Fruit fly (Drosophila melanogaster) whole organism, adult: ENCODE results near the gene Cont.

Experiments used
- CG11617 ChIP-seq: fragments of 200-800 bp; sonication (Bioruptor generic); optimal IDR thresholded peaks from 2 replicates; lab custom pipeline; 2017; ENCODE audit warnings: mild to moderate bottlenecking, missing biosample characterization, missing genetic modification reagents, missing genetic modification characterization
- CG12768 ChIP-seq: fragments of 200-800 bp; sonication (Bioruptor generic); optimal IDR thresholded peaks from 2 replicates; lab custom pipeline; 2017; ENCODE audit warnings: missing biosample characterization, missing genetic modification characterization, mild to moderate bottlenecking, moderate library complexity, missing genetic modification reagents
- CG14711 ChIP-seq: fragments of 200-800 bp; sonication (Bioruptor generic); optimal IDR thresholded peaks from 2 replicates; lab custom pipeline; 2018; ENCODE audit warnings: missing biosample characterization, mild to moderate bottlenecking, missing genetic modification characterization, moderate library complexity
- CG1620 ChIP-seq: fragments of 200-800 bp; sonication (Bioruptor generic); optimal IDR thresholded peaks from 2 replicates; lab custom pipeline; 2016; ENCODE audit warnings: missing biosample characterization, missing genetic modification characterization
- CG33017 ChIP-seq: fragments of 200-800 bp; sonication (Bioruptor generic); optimal IDR thresholded peaks from 2 replicates; lab custom pipeline; 2018; ENCODE audit warnings: missing biosample characterization, mild to moderate bottlenecking, missing genetic modification characterization, moderate library complexity
- CG5204 ChIP-seq: fragments of 200-800 bp; sonication (Bioruptor generic); optimal IDR thresholded peaks from 2 replicates; lab custom pipeline; 2016; ENCODE audit warnings: missing biosample characterization, missing genetic modification characterization
- CG7045 ChIP-seq: fragments of 200-800 bp; sonication (Bioruptor generic); optimal IDR thresholded peaks from 2 replicates; lab custom pipeline; 2017; ENCODE audit warnings: missing biosample characterization, mild to moderate bottlenecking, missing genetic modification characterization
- CG7101 ChIP-seq: fragments of 200-800 bp; sonication (Bioruptor generic); optimal IDR thresholded peaks from 2 replicates; lab custom pipeline; 2018; ENCODE audit warnings: missing biosample characterization, mild to moderate bottlenecking, missing genetic modification characterization, moderate library complexity
- Clk ChIP-seq: fragments of 200-800 bp; sonication (Bioruptor generic); optimal IDR thresholded peaks from 2 replicates; lab custom pipeline; 2017; ENCODE audit warnings: missing biosample characterization, missing genetic modification characterization
- Crg-1 ChIP-seq: fragments of 200-800 bp; sonication (Bioruptor generic); optimal IDR thresholded peaks from 2 replicates; lab custom pipeline; 2016; ENCODE audit warnings: missing biosample characterization, missing genetic modification characterization
- Hr96 ChIP-seq: fragments of 200-800 bp; sonication (Bioruptor generic); optimal IDR thresholded peaks from 2 replicates; lab custom pipeline; 2016; ENCODE audit warnings: missing biosample characterization, missing genetic modification characterization
- Mnt ChIP-seq: fragments of 200-800 bp; sonication (Bioruptor generic); optimal IDR thresholded peaks from 2 replicates; lab custom pipeline; 2016; ENCODE audit warnings: missing biosample characterization, mild to moderate bottlenecking, missing genetic modification characterization
- bab1 ChIP-seq: fragments of 200-800 bp; sonication (Bioruptor generic); optimal IDR thresholded peaks from 3 replicates; lab custom pipeline; 2019; ENCODE audit warnings: missing biosample characterization, mild to moderate bottlenecking, missing genetic modification characterization, moderate library complexity
- cic ChIP-seq: fragments of 200-800 bp; sonication (Bioruptor generic); optimal IDR thresholded peaks from 2 replicates; lab custom pipeline; 2017; ENCODE audit warnings: missing biosample characterization, mild to moderate bottlenecking, missing genetic modification characterization, moderate library complexity
- cnc ChIP-seq, 2 experiments: fragments of >200 bp; optimal IDR thresholded peaks; 2 replicates each; lab custom pipeline; 2017
- kay ChIP-seq: fragments of 200-800 bp; sonication (Bioruptor generic); peaks from one replicate; lab custom pipeline; 2016; ENCODE audit warnings: missing biosample characterization, missing genetic modification characterization, borderline replicate concordance
- ovo ChIP-seq: fragments of 200-800 bp; sonication (Bioruptor generic); optimal IDR thresholded peaks from 2 replicates; lab custom pipeline; 2016; ENCODE audit warnings: missing biosample characterization, missing genetic modification characterization
- pad ChIP-seq: fragments of 200-800 bp; sonication (Bioruptor generic); optimal IDR thresholded peaks from 3 replicates; lab custom pipeline; 2017; ENCODE audit warnings: missing biosample characterization, missing genetic modification characterization, mild to moderate bottlenecking, moderate library complexity, missing genetic modification reagents
- tj ChIP-seq: fragments of 200-800 bp; sonication (Bioruptor generic); optimal IDR thresholded peaks from 3 replicates; lab custom pipeline; 2017; ENCODE audit warnings: missing biosample characterization, mild to moderate bottlenecking, missing genetic modification characterization, moderate library complexity
- toe ChIP-seq: fragments of 200-800 bp; sonication (Bioruptor generic); optimal IDR thresholded peaks from 2 replicates; lab custom pipeline; 2016; ENCODE audit warnings: missing biosample characterization, missing genetic modification characterization

Cont gene

DNA sequence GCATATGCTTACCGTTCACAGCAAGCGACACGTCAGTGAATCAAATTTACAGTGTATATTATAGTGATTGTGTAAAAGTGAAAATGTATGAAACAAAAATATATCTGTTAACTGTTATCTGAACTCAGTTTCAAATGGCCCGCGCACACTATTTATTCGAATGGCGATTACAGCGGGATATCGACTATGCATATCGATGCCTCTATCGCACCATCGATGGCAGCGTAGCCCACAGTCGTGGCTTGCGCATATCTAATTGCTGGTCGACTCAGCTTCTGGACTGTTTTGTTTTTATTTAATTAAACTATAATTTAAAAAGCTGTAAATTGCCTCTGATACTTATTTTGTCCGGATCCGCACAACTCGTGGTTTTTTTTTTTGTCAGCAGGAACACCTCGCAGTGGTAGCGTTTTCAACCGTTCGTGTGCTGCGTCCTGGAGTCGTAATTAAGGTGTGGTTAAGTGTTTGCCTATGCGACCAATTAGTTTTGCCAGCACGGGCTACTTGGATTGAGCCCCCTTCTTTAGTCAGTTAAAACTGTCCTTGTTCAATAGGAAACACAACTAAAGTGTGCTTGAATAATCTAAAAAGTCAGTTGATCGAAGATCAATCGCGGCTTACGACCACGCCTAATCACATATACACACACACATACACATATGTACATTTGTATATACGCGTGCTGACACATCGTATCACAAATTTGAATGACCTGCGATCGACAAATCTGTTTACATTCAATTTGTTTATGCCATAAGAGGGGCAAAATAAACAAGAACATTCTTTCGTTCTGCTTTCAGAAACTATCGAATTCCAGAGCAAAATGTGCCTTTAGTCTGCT is at the start of gene Cont:
TSS of gene Cont (plus strand) at position 228 of the 841 bp plus-strand sequence.
- TF ChIP-seq kay (GFP tag; lab: Kevin White, UChicago), result no peak
- no peak for TF ChIP-seq Clk
- peak; percentile 8 for TF ChIP-seq cic
- TF ChIP-seq CG12768, result no peak
- peak; percentile 43 for TF ChIP-seq Mnt (GFP tag; lab: Kevin White, UChicago)
- peak; percentile 41 for TF ChIP-seq CG1620 (GFP tag; lab: Kevin White, UChicago)
- no peak for TF ChIP-seq ovo (GFP tag; lab: Kevin White, UChicago)
- TF ChIP-seq tj, result peak; percentile 52
- TF ChIP-seq toe (GFP tag; lab: Kevin White, UChicago), result no peak
- TF ChIP-seq bab1 (GFP tag; lab: Kevin White, UChicago), result peak; percentile 62
- no peak for TF ChIP-seq CG14711
- no peak for TF ChIP-seq CG5204 (GFP tag; lab: Kevin White, UChicago)
- peak; percentile 15 for TF ChIP-seq CG11617 (GFP tag; lab: Kevin White, UChicago)
- no peak for TF ChIP-seq CG7045
- peak; percentile 26 for TF ChIP-seq Crg-1 (GFP tag; lab: Kevin White, UChicago)
- TF ChIP-seq CG33017 (tag; lab: Kevin White, UChicago), result no peak
- TF ChIP-seq pad (GFP tag; lab: Kevin White, UChicago), result no peak
- peak; percentile 30 for TF ChIP-seq CG7101
- no peak for TF ChIP-seq Hr96 (GFP tag; lab: Kevin White, UChicago)
- TF ChIP-seq cnc (optimal IDR thresholded peaks at IDR 0.05; lab: Kevin White, UChicago), result no peak

DNA sequence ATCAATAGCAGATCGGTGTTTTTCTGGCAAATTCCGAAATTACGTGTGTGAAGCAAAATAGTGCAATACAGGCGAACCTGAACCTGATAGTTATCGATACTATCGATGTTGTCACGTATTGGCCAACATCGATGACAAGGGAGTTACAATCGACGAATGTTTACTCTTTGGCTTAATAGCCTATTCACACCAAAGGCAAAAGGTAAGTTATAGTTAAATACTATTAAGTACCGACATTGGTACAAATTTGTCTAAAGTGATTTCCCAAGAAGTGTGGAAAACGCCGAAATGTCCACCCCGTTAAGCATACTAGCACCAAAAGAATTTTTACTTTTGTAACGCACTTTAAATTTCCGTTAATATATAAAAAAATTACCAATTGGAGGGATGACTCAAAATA is 47.1 kb upstream of the Cont start, which contains the start of gene CG9776:
TSS of gene CG9776 (minus strand) at position 108 of the 400 bp plus-strand sequence.
- TF ChIP-seq CG5204 (GFP tag; lab: Kevin White, UChicago) (no peak), kay (GFP tag; lab: Kevin White, UChicago) (no peak), ovo (GFP tag; lab: Kevin White, UChicago) (no peak), CG12768 (peak; percentile 11), Crg-1 (GFP tag; lab: Kevin White, UChicago) (peak; percentile 50), Clk (peak; percentile 6), toe (GFP tag; lab: Kevin White, UChicago) (peak; percentile 59), cnc (optimal IDR thresholded peaks at IDR 0.05; lab: Kevin White, UChicago) (no peak), Hr96 (GFP tag; lab: Kevin White, UChicago) (peak; percentile 47), bab1 (GFP tag; lab: Kevin White, UChicago) (peak; percentile 61), CG33017 (tag; lab: Kevin White, UChicago) (no peak), CG14711 (no peak), tj (peak; percentile 53), CG7101 (peak; percentile 55), CG11617 (GFP tag; lab: Kevin White, UChicago) (peak; percentile 28), CG1620 (GFP tag; lab: Kevin White, UChicago) (peak; percentile 48), CG7045 (peak; percentile 23), Mnt (GFP tag; lab: Kevin White, UChicago) (peak; percentile 43), cic (no peak), pad (GFP tag; lab: Kevin White, UChicago) (no peak)

DNA sequence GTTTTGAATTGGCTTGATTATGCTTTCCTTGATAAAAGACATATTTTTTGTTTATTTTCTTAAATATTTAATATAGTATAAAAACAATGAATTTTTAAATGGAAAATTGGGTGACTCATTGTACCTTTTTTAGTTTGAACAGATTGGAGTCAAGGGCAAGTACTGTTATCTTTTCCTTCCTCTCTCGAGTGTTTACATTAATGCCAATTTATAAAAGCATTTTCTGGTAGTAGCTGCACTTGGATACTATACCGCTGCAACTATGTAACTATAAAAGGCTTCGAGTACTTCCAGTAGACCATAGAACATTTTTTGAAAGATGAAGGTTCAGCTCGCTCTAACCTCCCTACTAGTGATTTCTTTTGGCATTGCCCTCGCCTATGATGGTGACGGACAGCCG is 46.3 kb upstream of the Cont start, which contains the start of gene CG14645:
TSS of gene CG14645 (plus strand) at position 301 of the 400 bp plus-strand sequence.
- TF ChIP-seq CG7101, result no peak
- TF ChIP-seq pad (GFP tag; lab: Kevin White, UChicago), result no peak
- TF ChIP-seq bab1 (GFP tag; lab: Kevin White, UChicago), result no peak
- TF ChIP-seq CG5204 (GFP tag; lab: Kevin White, UChicago), result no peak
- TF ChIP-seq kay (GFP tag; lab: Kevin White, UChicago), result no peak
- TF ChIP-seq tj, result no peak
- no peak for TF ChIP-seq ovo (GFP tag; lab: Kevin White, UChicago)
- no peak for TF ChIP-seq Mnt (GFP tag; lab: Kevin White, UChicago)
- no peak for TF ChIP-seq CG1620 (GFP tag; lab: Kevin White, UChicago)
- TF ChIP-seq CG33017 (tag; lab: Kevin White, UChicago), result no peak
- no peak for TF ChIP-seq Crg-1 (GFP tag; lab: Kevin White, UChicago)

DNA sequence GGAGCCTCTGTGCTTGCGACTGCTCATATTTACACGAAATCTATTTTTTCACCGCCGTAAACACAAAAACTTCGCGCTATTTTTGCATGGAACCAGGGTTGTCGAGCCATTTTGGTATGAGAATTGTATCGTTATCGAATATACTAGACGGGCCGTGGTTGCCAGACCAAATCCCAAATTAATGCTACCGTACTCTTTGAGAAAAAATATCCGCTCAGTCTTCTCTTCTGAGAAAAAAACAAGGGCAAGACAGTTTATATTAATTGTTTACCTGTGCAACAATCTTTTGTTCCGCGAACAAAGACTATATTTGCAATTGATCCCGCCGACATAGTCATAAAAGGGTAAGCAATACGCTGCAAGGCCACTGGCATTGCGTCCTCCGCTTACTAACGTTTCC is 43.5 kb upstream of the Cont start, which contains the start of the genes Skp2 and CG1103:
TSS of gene Skp2 (minus strand) at position 95 of the 400 bp plus-strand sequence.
TSS of gene CG1103 (plus strand) at position 176 of the 400 bp plus-strand sequence.
- peak; percentile 49 for TF ChIP-seq tj
- peak; percentile 62 for TF ChIP-seq bab1 (GFP tag; lab: Kevin White, UChicago)
- TF ChIP-seq Mnt (GFP tag; lab: Kevin White, UChicago), result no peak
- peak; percentile 96 for TF ChIP-seq CG14711
- TF ChIP-seq CG12768, result no peak

DNA sequence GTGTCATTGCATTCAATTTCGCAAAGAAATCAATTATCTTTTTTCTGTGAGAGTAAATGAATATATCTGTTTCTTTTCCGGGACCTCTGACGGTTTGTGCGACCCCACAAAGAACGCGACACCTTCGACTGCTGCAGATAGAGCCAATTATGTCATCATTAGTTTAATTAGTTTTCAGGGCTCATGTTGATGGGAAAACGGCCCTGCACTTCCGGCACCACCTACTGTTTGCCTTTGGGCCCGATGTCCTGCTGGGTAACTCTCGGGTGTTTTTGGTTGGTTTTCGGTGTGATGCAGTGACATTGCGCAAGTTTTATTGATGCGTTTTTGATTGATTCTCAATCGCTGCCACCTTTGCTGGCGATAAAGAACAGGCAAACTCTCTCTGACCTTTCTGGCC is 40.9 kb upstream of the Cont start:
- TF ChIP-seq bab1 (GFP tag; lab: Kevin White, UChicago) (no peak), CG7101 (no peak), CG7045 (no peak), tj (no peak), cic (no peak), Mnt (GFP tag; lab: Kevin White, UChicago) (no peak), CG12768 (no peak), CG1620 (GFP tag; lab: Kevin White, UChicago) (no peak), ovo (GFP tag; lab: Kevin White, UChicago) (no peak), cnc (optimal IDR thresholded peaks at IDR 0.05; lab: Kevin White, UChicago) (no peak), Hr96 (GFP tag; lab: Kevin White, UChicago) (no peak), Clk (no peak), toe (GFP tag; lab: Kevin White, UChicago) (no peak), pad (GFP tag; lab: Kevin White, UChicago) (no peak), CG14711 (no peak), kay (GFP tag; lab: Kevin White, UChicago) (no peak)
